Fruit fly (Drosophila melanogaster): ENCODE measurements around the gene Oatp33Ea.

Oatp33Ea gene

DNA sequence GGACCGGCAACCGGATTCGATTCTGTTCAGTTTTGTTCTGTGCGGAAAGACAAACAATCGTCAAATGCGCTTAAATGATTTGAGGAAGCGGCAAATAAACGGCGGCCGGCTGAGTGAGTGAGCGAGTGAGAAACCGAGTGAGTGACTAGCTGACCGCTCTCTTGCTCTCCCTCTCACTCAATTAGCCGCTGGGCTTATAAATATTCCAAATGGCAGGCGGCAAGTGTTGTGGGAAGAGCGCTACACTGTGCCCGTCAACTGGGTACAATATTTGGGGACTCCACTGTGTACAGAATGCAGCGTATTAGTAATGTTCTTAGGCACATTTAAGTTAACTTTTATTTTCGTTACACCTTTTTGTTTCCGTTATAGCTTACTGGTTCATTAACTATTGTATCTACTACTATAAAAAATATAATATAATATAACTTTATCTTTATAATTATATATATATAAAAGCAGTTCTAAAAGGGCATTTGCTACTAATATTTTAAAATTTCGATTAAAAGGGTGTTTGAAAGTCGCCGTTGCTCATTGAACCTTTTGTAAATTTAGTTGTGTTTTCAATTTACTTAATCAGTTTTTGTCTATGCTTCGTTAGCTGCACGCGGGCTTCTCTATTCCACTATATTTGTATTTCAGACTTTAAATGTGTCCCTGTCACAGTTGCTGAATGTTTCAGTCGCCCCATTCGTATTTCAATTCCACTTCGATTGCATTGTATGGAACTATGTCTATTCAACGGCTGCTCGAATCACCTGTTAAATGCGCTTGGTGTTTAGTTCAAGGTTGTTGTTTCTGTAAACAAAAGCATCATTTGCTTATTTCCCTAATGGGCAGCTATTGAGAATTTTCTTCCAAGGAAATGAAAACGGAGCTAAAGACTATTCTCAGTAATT is 23.7 kb downstream of the Oatp33Ea start:
- no peak for TF ChIP-seq noc (tag; optimal IDR thresholded peaks at IDR 0.05)

DNA sequence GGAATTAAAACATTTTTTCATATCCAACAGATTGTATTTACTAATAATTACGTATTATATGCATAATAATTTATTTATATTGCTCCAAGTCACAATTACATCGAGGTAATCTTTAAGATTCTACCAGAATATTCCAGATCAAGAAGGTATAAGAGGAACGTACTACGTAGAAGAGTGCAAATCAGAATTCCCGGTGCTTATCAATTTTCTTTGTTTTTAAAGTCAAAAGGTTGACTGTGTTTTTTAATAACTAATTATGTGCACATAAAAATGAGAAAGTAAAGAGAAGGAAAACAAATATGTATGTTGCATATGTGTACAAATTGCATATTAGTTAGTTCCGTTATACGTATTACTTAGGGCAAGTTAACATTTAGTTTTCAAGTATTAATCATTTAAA is 24.5 kb downstream of the Oatp33Ea start:
- TF ChIP-seq noc (tag; optimal IDR thresholded peaks at IDR 0.05) = no peak

DNA sequence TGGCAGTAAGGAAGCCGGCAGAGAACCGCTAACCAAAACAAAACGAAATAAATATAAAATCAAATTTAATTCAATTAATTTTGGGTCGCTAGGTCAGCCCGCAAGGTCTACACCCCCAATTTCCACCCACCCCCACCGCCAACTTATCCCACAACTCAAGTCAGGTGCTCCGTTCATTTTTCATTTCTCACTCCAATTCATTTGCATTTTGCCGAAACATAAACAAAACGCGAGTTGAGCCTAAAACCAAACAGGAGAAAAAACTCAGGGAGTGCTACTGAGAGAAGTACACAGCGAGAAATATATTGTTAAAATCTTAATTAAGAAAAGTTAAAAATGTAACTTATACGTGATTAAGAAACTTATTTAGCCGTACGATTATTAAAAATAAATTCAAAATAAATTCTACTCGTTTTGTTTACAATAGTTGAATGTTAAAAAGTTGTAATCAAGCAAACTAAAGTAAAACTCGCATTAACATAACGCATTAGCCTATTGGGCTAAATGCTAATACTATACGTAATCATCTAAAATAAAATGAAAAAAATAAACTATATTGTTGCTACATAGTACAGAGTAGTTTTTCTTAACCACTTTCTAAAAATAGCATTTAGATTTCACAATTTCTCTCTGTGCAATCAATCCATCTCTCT is 30.1 kb downstream of the Oatp33Ea start:
- no peak for TF ChIP-seq noc (tag; optimal IDR thresholded peaks at IDR 0.05)

DNA sequence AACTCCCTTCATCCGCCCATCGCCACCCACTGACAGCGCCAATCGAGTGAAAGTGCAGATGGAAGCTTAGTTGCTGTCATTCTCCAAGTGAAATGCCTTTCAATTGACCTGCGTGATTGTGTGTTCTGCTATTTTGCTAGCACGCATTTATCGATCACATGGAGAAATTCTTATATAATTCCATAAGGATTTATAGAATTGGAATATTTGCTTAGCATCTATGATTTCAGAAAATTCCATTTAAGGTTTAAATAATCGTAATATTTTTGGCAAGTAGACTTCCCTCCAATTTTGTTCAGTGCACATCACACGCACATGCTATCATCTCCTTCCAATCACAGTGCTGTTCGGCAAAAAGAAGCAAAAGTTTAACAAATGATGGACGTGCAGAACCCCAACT is 31.8 kb downstream of the Oatp33Ea start:
- no peak for TF ChIP-seq noc (tag; optimal IDR thresholded peaks at IDR 0.05)

DNA sequence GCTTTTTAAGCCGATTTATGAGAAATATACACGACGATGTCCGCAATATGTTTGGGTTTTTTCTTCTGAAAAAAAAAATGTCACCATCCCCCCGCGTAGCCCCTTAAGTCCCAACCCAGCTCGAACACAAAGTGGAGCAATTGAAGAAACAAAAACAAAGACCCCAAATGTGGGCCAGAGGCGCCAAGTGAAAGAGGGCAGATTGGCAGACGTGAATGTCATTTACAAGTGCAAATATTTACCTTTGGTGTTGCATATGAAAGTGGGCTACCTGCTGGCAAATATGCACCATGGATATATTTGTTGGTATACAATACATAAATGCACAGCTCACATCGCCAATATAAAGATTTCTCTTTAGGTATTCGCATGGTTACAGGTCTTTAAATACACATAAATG is 35.0 kb downstream of the Oatp33Ea start:
- TF ChIP-seq noc (tag; optimal IDR thresholded peaks at IDR 0.05) = no peak

DNA sequence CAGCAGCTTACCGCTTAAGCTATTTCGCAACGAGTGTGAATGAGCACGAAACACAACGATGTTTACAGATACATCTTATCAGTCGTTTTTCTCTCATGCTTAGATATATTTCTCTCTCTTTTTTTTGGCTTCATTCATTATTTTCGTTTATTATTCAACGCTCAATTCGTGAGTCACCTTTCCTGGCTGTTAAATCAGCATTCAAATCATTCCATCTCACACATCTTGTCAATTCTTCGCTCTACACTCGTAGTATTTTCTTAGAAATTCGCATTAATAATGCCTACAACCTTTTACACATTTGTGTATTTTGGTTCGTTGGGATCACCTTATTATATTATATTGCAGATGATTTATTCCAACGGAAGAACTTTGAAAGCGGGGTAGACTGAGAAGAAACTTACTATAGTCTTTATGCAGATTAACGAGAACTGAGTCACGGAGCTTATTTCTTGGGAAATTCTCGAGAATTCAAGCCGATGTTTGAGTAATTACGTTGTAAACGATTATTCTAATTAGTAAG is 41.1 kb downstream of the Oatp33Ea start:
- no peak for TF ChIP-seq noc (tag; optimal IDR thresholded peaks at IDR 0.05)

DNA sequence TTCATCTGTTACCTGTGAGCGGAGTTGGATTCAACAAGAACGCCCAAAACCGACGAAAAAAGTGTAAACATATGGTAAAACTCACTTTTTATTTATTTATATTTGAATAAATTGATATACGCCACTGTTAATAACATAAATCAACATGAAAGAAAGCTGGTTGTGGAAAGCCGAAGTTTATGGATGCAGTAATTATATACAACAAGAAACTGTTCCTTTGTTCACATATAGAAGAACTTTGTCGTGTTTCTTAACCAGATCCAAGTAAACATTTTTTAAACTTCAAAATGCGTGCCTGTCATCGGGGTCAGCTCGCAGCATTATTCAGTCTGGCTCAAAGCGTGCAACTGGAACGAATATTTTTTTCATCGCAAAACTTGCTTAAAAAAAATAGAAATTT is 47.8 kb downstream of the Oatp33Ea start, which contains the start of gene Pkd2:
TSS of gene Pkd2 (plus strand) at position 301 of the 400 bp plus-strand sequence.
- no peak for TF ChIP-seq noc (tag; optimal IDR thresholded peaks at IDR 0.05)

DNA sequence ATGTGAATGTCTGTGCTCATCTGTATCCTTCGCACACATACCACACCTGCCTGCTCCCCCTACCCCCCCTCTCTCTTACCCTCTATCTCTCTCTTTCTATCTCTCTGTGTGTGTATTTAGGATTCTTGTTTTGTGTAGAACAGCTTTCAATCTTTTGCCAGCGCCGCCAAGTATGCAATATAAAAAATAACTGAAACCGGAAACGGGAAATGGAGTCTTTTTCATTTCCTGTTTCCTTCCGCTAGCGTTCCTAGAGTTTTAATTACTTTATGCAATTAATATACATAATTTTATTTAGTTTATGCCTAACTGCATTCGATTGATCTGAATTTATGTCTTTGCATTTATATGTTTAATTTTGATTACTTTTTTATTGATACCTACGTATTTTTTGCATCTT is 53.3 kb downstream of the Oatp33Ea start:
- TF ChIP-seq noc (tag; optimal IDR thresholded peaks at IDR 0.05) = no peak

All from whole organism, larva.